Fruit fly (Drosophila melanogaster): ENCODE measurements around the gene GstD5.

DNA sequence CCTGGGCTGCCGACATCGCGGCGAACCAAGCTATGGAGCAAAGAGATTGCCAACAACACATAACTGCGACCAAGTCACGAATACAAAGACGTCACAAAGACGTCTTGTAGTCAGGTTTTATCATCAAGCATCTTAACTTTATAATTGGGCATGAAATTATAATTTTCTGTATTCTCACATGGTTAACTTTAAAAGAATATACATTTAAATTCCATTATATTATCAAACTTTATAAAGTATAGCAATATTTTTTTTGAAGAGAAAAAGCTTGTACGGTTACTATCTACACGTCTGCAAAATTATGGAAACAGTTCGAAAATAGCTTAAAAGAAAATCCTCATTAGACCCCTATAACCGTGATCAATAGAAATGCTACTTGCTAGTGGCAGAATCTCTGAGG is 23.5 kb upstream of the GstD5 start, which contains the start of gene CG10041:
- TF ChIP-seq pan (optimal IDR thresholded peaks at IDR 0.05) (no peak), CG8478 (optimal IDR thresholded peaks at IDR 0.05) (no peak), psq (optimal IDR thresholded peaks at IDR 0.05) (no peak)

Data from whole organism.